Worm (Caenorhabditis elegans) whole organism, midembryonic: Measurements from ENCODE around the gene F46G11.2.

ENCODE experiments used
- flt-1 ChIP-seq: fragments of 200-800 bp; sonication (Bioruptor generic); IDR thresholded peaks from 2 replicates; pipeline ENCODE4 v1.3.6; 2022; ENCODE audit warnings: missing genetic modification characterization, missing compliant biosample characterization
- med-1 ChIP-seq: sonication (generic microtip); optimal IDR thresholded peaks from 2 replicates; lab custom pipeline; 2017; ENCODE audit warnings: missing genetic modification characterization, mild to moderate bottlenecking, missing compliant biosample characterization, antibody characterized with exemption, missing genetic modification reagents; ENCODE audit not compliant: insufficient read depth
- ref-1 ChIP-seq: fragments of 200-800 bp; sonication (Bioruptor generic); conservative IDR thresholded peaks from 2 replicates; pipeline ENCODE4 v1.3.6; 2022; ENCODE audit warnings: missing genetic modification reagents, missing genetic modification characterization, missing compliant biosample characterization
- tab-1 ChIP-seq: fragments of 200-800 bp; sonication (Bioruptor generic); IDR thresholded peaks from 2 replicates; pipeline ENCODE4 v1.3.6; 2022; ENCODE audit warnings: missing genetic modification characterization, missing compliant biosample characterization
- ztf-29 ChIP-seq: fragments of 200-800 bp; sonication (Bioruptor generic); IDR thresholded peaks from 2 replicates; pipeline ENCODE4 v1.3.6; 2022; ENCODE audit warnings: missing genetic modification reagents, missing genetic modification characterization, missing compliant biosample characterization

ce11 chrX:5839643-5840042 is 51.7 kb downstream of the F46G11.2 start, which contains the start of gene dct-11:
- TF ChIP-seq flt-1 (GFP tag; lab: Robert Waterston, UW) (no peak), ref-1 (GFP tag; lab: Robert Waterston, UW) (no peak), tab-1 (no peak), med-1 (no peak), ztf-29 (GFP tag; lab: Robert Waterston, UW) (no peak)
